Worm (Caenorhabditis elegans): ENCODE data around the gene ZK688.9.
A peak's percentile ranks its signal among the peaks of the same experiment; 100 is the strongest.

ZK688.9 gene

DNA sequence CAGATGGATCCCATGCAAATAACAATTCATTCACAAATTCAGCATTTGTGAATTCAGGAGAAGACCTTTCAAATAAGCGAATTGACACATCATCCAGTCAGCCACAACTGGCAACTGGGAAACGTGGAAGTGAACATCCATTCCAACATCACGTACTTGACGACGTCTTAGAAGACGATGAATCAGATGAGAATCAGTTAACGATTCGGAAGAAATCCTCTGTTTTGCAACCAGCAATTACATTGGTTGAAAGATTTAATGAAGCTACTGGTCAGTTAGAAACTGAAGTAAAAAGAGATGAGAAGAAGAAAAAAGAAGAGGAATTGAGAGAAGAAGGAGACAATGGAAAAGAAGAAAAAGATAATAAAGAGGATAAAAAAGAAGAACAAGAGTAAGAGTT lies 20.6 kb upstream of the ZK688.9 start:
- TF ChIP-seq F10E7.11 (tag; optimal IDR thresholded peaks at IDR 0.05) (no peak), mcd-1 (GFP tag; IDR thresholded peaks at IDR 0.05) (no peak), snpc-3.4 (tag; optimal IDR thresholded peaks at IDR 0.05) (no peak), rcor-1 (GFP tag; IDR thresholded peaks at IDR 0.05) (no peak), egl-18 (GFP tag; IDR thresholded peaks at IDR 0.05) (no peak), dox-1 (GFP tag; IDR thresholded peaks at IDR 0.05) (no peak), hrde-1 (tag; optimal IDR thresholded peaks at IDR 0.05; ENCODE audit: borderline replicate concordance) (no peak), mes-4 (tag; optimal IDR thresholded peaks at IDR 0.05) (no peak), ceh-100 (GFP tag; IDR thresholded peaks at IDR 0.05) (no peak), madf-3 (GFP tag; IDR thresholded peaks at IDR 0.05) (no peak), ztf-3 (GFP tag; optimal IDR thresholded peaks at IDR 0.05) (no peak), rec-8 (tag; optimal IDR thresholded peaks at IDR 0.05) (no peak), B0019.2 (GFP tag; conservative IDR thresholded peaks at IDR 0.05) (no peak)

DNA sequence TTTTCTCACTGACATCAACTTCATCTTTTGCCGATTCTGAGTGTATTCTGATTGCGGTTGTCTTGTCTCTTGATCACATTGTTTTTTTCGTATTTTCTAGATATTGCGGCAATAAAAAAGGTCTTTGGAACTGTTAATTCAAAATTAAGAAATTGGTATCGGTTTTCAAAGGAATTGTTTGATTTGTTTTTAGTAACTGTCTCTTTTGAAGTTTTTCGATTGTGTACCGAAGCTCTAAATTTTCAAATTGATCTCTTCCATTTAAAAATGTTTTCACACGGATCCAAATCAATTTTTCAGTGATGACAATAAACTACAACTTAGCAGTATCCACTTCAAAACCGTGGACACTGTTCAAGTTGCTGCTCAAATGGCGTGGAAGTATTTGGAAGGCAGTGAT lies 17.9 kb upstream of the ZK688.9 start, which contains the start of gene best-24:
TSS of gene best-24 (plus strand) at position 301 of the 400 bp plus-strand sequence.
- no peak for TF ChIP-seq egl-18 (GFP tag; IDR thresholded peaks at IDR 0.05)
- no peak for TF ChIP-seq C17E4.6 (GFP tag; IDR thresholded peaks at IDR 0.05)
- no peak for TF ChIP-seq T26A5.8 (tag; optimal IDR thresholded peaks at IDR 0.05)

DNA sequence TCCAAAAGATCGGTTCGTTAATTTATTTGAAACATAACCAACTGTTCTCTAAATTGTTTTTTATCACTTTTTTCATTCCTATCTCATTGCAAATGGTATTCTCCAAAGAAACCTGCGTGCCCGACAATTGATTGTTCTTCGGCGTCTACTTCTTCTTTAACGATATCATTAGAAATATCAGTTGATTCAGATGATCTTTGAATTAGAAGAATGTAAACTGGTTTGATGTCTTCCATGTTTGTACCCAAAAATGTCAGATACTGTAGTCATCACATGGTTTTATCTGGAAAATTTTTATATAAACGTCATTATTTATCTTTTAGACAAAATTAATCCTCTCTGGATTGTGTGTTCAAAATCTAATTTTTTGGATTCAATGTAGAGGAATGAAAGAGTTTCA lies 14.9 kb upstream of the ZK688.9 start:
- TF ChIP-seq Y79H2A.3 (GFP tag; conservative IDR thresholded peaks at IDR 0.05), result no peak
- peak; percentile 19 for TF ChIP-seq somi-1 (GFP tag; optimal IDR thresholded peaks at IDR 0.05)

DNA sequence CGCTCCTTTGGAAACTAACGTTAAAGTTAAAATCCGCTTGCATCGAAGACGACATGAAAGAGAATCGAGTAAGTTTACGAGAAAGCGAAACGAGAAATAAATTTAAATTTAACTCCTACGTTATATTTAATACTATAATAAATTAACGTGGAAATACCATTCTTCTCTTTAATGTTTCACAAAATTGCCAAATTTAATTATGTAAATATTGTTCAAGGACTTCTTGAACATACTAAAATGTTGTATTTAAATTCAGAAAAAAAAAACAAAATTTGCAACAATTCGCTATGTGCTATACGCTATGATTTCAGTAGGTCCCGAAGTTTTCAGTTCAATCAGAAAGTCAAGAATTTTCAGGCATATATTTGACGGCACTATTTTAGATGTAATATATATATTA lies 14.1 kb upstream of the ZK688.9 start, which contains the start of gene ZK688.10:
TSS of gene ZK688.10 (minus strand) at position 101 of the 400 bp plus-strand sequence.
- TF ChIP-seq B0261.1 (tag; optimal IDR thresholded peaks at IDR 0.05), result no peak
- no peak for TF ChIP-seq zfh-2 (GFP tag; conservative IDR thresholded peaks at IDR 0.05)
- TF ChIP-seq ceh-91 (GFP tag; IDR thresholded peaks at IDR 0.05), result no peak
- no peak for TF ChIP-seq egl-44 (GFP tag; IDR thresholded peaks at IDR 0.05)
- TF ChIP-seq xnd-1 (tag; optimal IDR thresholded peaks at IDR 0.05), result no peak

DNA sequence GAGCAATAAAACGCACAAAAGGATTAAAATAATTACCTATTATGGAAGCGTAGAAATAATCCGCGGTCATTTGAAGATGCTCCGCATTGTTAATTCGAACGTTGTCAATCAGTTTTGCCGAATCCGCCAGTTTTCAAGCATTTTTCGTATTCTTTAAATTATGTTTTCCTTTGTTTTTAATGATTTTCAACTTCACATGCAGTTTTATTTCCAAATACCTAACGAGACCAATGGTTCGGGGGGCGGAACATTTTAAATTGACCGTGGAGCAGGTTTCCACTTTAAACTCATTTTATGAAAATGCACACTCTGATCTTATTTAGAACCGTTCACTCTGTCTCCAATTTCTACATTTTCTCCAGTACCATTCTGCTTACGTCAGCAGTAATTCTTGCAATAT lies 11.9 kb upstream of the ZK688.9 start, which contains the start of gene ZK688.4:
TSS of gene ZK688.4 (plus strand) at position 301 of the 400 bp plus-strand sequence.
- TF ChIP-seq F37B4.10 (GFP tag; IDR thresholded peaks at IDR 0.05), result no peak
- no peak for TF ChIP-seq ceh-27 (GFP tag; optimal IDR thresholded peaks at IDR 0.05)
- TF ChIP-seq pha-4 (tag; optimal IDR thresholded peaks at IDR 0.05), result no peak
- TF ChIP-seq zim-3 (tag; optimal IDR thresholded peaks at IDR 0.05), result no peak

DNA sequence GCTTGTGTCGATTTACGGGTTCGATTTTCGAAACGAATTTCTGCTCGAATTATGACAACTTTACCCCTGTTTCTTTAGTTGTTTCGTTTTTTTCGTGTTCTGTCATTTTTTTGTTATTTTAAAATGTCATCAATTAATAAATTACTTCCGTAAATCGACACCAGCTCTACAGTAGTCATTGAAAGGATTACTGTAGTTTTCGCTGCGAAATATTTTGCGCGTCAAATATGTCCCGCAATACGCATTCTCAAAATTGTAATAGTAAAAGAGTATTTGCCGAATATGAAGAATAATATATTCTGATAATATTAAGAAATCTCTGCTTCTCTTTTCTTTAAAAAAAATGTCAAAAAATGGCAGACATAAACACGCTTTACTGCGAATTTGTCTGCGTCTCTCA lies 10.4 kb upstream of the ZK688.9 start:
- TF ChIP-seq hsf-1 (GFP tag; IDR thresholded peaks at IDR 0.05) (no peak), attf-5 (GFP tag; optimal IDR thresholded peaks at IDR 0.05) (no peak), F49E8.2 (tag; optimal IDR thresholded peaks at IDR 0.05; ENCODE audit: insufficient read depth) (no peak), nhr-120 (GFP tag; IDR thresholded peaks at IDR 0.05) (no peak), Y95B8A.8 (GFP tag; IDR thresholded peaks at IDR 0.05) (no peak), lag-1 (GFP tag; IDR thresholded peaks at IDR 0.05) (no peak), sea-2 (GFP tag; IDR thresholded peaks at IDR 0.05) (no peak), pbrm-1 (GFP tag; IDR thresholded peaks at IDR 0.05) (no peak), let-607 (tag; optimal IDR thresholded peaks at IDR 0.05) (no peak), lsl-1 (GFP tag; optimal IDR thresholded peaks at IDR 0.05) (peak; percentile 85), F22D6.2 (tag; optimal IDR thresholded peaks at IDR 0.05) (no peak), ZK185.1 (tag; optimal IDR thresholded peaks at IDR 0.05; ENCODE audit: poor library complexity, severe bottlenecking) (no peak), nhr-27 (tag; optimal IDR thresholded peaks at IDR 0.05) (no peak), efl-1 (GFP tag; optimal IDR thresholded peaks at IDR 0.05) (no peak), B0261.1 (tag; optimal IDR thresholded peaks at IDR 0.05) (no peak), egrh-3 (GFP tag; IDR thresholded peaks at IDR 0.05) (no peak), madf-3 (GFP tag; IDR thresholded peaks at IDR 0.05) (no peak)

Data from whole organism, young adult.